Worm (Caenorhabditis elegans): Measurements from ENCODE around the gene drd-1.

Gene drd-1

ce11 chrII:8396041-8396440 is 8.2 kb downstream of the drd-1 start, which contains the start of gene F49E12.7 (continued):
- TF ChIP-seq arid-1 (GFP tag; conservative IDR thresholded peaks at IDR 0.05) (no peak), rbr-2 (tag; optimal IDR thresholded peaks at IDR 0.05) (no peak), cey-2 (tag; optimal IDR thresholded peaks at IDR 0.05; ENCODE audit: borderline replicate concordance, insufficient read depth) (no peak)

DNA sequence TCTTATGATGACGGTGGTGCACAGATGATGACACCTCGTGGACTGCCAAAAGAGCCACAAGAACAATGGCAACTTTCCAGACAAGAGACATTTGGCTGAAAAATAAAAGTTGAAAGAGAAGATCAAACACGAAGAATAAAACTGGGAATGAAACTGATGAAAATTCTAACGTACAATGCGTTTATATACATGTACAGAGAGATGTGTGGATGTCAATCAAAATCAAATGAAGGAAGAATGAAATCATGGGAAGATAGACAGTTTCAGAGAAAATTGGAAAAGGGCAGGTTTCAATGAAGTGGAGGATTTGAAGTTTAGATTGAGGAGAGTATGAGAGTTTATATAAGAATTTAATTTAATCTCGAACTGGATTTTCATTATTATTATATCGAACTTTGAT is 11.2 kb downstream of the drd-1 start, which contains the start of gene dod-23:
dod-23 (minus strand) TSS at position 101 of the 400 bp plus-strand sequence.
- no peak for TF ChIP-seq ztf-7 (tag; optimal IDR thresholded peaks at IDR 0.05)
- TF ChIP-seq dmd-6 (GFP tag; IDR thresholded peaks at IDR 0.05) = 0 out of 2 replicates have a peak, but pooled peaks have one; percentile 18

- TF ChIP-seq ceh-44 (GFP tag; IDR thresholded peaks at IDR 0.05) (no peak), Y75B8A.6 (GFP tag; IDR thresholded peaks at IDR 0.05) (no peak), R02D3.7 (tag; optimal IDR thresholded peaks at IDR 0.05) (no peak), saeg-2 (GFP tag; IDR thresholded peaks at IDR 0.05) (no peak), F26F4.8 (GFP tag; conservative IDR thresholded peaks at IDR 0.05) (no peak), rbr-2 (tag; optimal IDR thresholded peaks at IDR 0.05) (no peak), nhr-28 (tag; optimal IDR thresholded peaks at IDR 0.05) (peak; percentile 47), zip-2 (tag; optimal IDR thresholded peaks at IDR 0.05) (no peak), snpc-4 (tag; optimal IDR thresholded peaks at IDR 0.05) (no peak), ZK337.2 (GFP tag; IDR thresholded peaks at IDR 0.05) (no peak), skn-1 (tag; optimal IDR thresholded peaks at IDR 0.05) (no peak), set-16 (GFP tag; IDR thresholded peaks at IDR 0.05) (no peak), T20F7.1 (GFP tag; optimal IDR thresholded peaks at IDR 0.05) (peak; percentile 38), pqm-1 (tag; optimal IDR thresholded peaks at IDR 0.05) (peak; percentile 84), unc-62 (GFP tag; optimal IDR thresholded peaks at IDR 0.05 in 1 of 2) (peak in 1 of 2 experiments; percentile 63), unc-62 (tag; optimal IDR thresholded peaks at IDR 0.05) (no peak), nhr-41 (GFP tag; IDR thresholded peaks at IDR 0.05) (no peak), mxl-3 (GFP tag; optimal IDR thresholded peaks at IDR 0.05) (no peak), mdl-1 (tag; optimal IDR thresholded peaks at IDR 0.05) (no peak), nhr-48 (tag; optimal IDR thresholded peaks at IDR 0.05) (no peak), php-3 (GFP tag; IDR thresholded peaks at IDR 0.05) (no peak), hlh-30 (tag; optimal IDR thresholded peaks at IDR 0.05; ENCODE audit: insufficient read depth) (no peak), mdt-29 (GFP tag; IDR thresholded peaks at IDR 0.05) (no peak), dve-1 (tag; optimal IDR thresholded peaks at IDR 0.05; ENCODE audit: insufficient read depth) (peak; percentile 20), lin-15B (tag; optimal IDR thresholded peaks at IDR 0.05) (no peak), madf-5 (GFP tag; IDR thresholded peaks at IDR 0.05) (no peak), lin-38 (GFP tag; IDR thresholded peaks at IDR 0.05) (no peak)
These were observed 12.1 kb downstream of the drd-1 start for ce11 chrII:8399997-8400396.

DNA sequence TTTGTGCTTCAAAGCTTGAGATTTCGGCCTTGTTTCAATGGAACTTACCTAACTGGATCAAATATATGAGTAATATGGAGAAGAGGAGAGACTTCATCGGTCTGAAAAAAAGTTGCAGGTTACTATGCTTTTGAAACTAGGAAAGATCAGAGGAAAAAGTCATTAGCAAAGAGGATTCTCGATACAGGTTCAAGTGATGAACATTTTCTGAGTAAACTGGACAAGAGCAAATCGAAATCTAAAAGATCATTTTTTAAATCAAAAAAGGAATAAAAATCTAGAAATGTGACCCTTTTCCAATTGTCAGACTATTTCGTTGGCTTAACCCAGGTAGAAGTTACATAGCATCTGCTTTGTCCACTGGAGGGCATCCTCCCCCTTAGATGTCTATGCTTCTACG is 16.9 kb downstream of the drd-1 start, which contains the start of gene skpo-1:
skpo-1 (minus strand) TSS at position 101 of the 400 bp plus-strand sequence.
- TF ChIP-seq skn-1 (tag; optimal IDR thresholded peaks at IDR 0.05) (no peak), dmd-9 (GFP tag; IDR thresholded peaks at IDR 0.05) (no peak), cey-2 (tag; optimal IDR thresholded peaks at IDR 0.05; ENCODE audit: borderline replicate concordance, insufficient read depth) (no peak), mes-2 (tag; optimal IDR thresholded peaks at IDR 0.05; ENCODE audit: poor library complexity, severe bottlenecking) (no peak), zip-2 (tag; optimal IDR thresholded peaks at IDR 0.05) (no peak), php-3 (GFP tag; IDR thresholded peaks at IDR 0.05) (no peak), spr-3 (GFP tag; optimal IDR thresholded peaks at IDR 0.05) (no peak)

DNA sequence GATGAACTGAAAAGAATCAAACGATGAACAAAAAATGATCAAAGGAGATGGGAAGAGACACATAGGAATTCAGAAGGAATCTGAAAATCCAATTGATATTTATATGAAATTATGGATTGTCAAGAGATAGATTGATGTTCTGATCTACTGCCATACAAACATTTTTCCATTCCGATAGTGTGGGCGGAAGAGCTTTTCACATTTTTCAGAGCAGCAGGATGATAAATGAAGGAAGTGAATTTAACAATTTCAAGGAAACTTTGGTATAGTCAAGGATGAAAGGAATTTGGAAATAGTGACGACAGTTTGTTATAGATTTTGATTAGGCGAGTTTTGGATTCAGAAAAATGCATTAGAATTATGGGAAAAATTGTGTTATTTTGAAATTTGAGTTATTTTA is 17.5 kb downstream of the drd-1 start, which contains the start of gene ubc-24:
ubc-24 (plus strand) TSS at position 301 of the 400 bp plus-strand sequence.
- TF ChIP-seq mep-1 (tag; optimal IDR thresholded peaks at IDR 0.05) (no peak), fkh-10 (GFP tag; optimal IDR thresholded peaks at IDR 0.05) (no peak), aly-2 (tag; optimal IDR thresholded peaks at IDR 0.05) (no peak), arid-1 (GFP tag; conservative IDR thresholded peaks at IDR 0.05) (no peak), ces-1 (GFP tag; optimal IDR thresholded peaks at IDR 0.05) (no peak), snpc-1.2 (GFP tag; IDR thresholded peaks at IDR 0.05) (no peak), nhr-41 (GFP tag; IDR thresholded peaks at IDR 0.05) (no peak), zag-1 (tag; optimal IDR thresholded peaks at IDR 0.05) (no peak), ztf-11 (tag; optimal IDR thresholded peaks at IDR 0.05) (no peak), ceh-82 (tag; optimal IDR thresholded peaks at IDR 0.05) (no peak), daf-19 (GFP tag; conservative IDR thresholded peaks at IDR 0.05) (no peak)
